Worm (Caenorhabditis elegans): ENCODE data around the gene Y17G9A.2.

ce11 chrIV:4842030-4842429, 14.1 kb downstream of the Y17G9A.2 start:
- no peak for TF ChIP-seq isw-1 (GFP tag; IDR thresholded peaks at IDR 0.05)
- TF ChIP-seq irx-1 (tag; optimal IDR thresholded peaks at IDR 0.05), result no peak

All from whole organism, L1 larva.